Fruit fly (Drosophila melanogaster): ENCODE results near the gene Polr3G.

DNA sequence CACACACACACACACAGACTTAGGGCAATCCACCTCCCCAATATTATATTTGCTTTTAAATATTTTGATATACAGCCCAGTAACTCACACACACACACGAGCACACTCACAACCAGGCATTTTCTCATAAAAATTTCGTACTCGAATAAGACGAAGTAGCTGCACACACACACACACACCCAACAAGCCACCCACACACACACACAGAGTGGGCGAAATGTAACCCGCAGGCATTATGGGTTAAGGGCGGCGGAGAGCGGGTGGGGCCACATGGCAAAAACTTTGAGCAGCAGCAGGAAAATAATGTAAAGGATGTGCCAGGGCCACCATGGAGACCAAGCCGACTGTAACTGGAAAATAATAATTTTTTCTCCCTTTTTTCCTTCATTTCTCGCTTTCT is 14.7 kb upstream of the Polr3G start:
- TF ChIP-seq CG8478 (optimal IDR thresholded peaks at IDR 0.05), result no peak
- TF ChIP-seq psq (optimal IDR thresholded peaks at IDR 0.05), result no peak
- no peak for TF ChIP-seq pan (optimal IDR thresholded peaks at IDR 0.05)
- TF ChIP-seq usp (GFP tag; optimal IDR thresholded peaks at IDR 0.05), result no peak
- TF ChIP-seq Dll (optimal IDR thresholded peaks at IDR 0.05), result no peak
- no peak for TF ChIP-seq EcR (GFP tag; optimal IDR thresholded peaks at IDR 0.05)
